Worm (Caenorhabditis elegans) whole organism, L1 larva: ENCODE data around the gene ptr-20.
A peak's percentile ranks its signal among the peaks of the same experiment; 100 is the strongest.

Experiments
- C04F5.9 ChIP-seq: sonication (generic microtip); optimal IDR thresholded peaks from 2 replicates; lab custom pipeline; 2016; ENCODE audit warnings: missing genetic modification characterization, missing compliant biosample characterization
- aha-1 ChIP-seq: fragments of 150-350 bp; optimal IDR thresholded peaks from 2 replicates; lab custom pipeline; 2014; ENCODE audit warnings: missing biosample characterization, missing genetic modification characterization
- blmp-1 ChIP-seq: fragments of 150-350 bp; optimal IDR thresholded peaks from 2 replicates; lab custom pipeline; 2014; ENCODE audit warnings: missing biosample characterization, missing genetic modification characterization
- ceh-63 ChIP-seq: fragments of 200-800 bp; sonication (Bioruptor generic); optimal IDR thresholded peaks from 2 replicates; lab custom pipeline; 2018; ENCODE audit warnings: mild to moderate bottlenecking, missing genetic modification characterization, missing compliant biosample characterization
- ceh-88 ChIP-seq: fragments of 200-800 bp; sonication (Bioruptor generic); IDR thresholded peaks from 2 replicates; pipeline ENCODE4 v1.3.6; 2022; ENCODE audit warnings: missing genetic modification characterization, missing compliant biosample characterization
- dsc-1 ChIP-seq: sonication (generic microtip); optimal IDR thresholded peaks from 2 replicates; lab custom pipeline; 2016; ENCODE audit warnings: mild to moderate bottlenecking, missing genetic modification characterization, missing compliant biosample characterization
- efl-1 ChIP-seq, 4 experiments: fragments of 150-350 bp; optimal IDR thresholded peaks in 3 of 4; peaks in 1 of 4; 1 replicate in 1 of 4; 2 replicates in 3 of 4; lab custom pipeline; 2014; ENCODE audit warnings: missing biosample characterization in 2 of 4, missing genetic modification characterization in 2 of 4, missing genetic modification reagents in 2 of 4
- egl-27 ChIP-seq, 2 experiments: fragments of 150-350 bp in 1 of 2; sonication (generic microtip); optimal IDR thresholded peaks; 3 replicates each; lab custom pipeline; 2017 to 2018; ENCODE audit warnings: missing biosample characterization in 2 of 2, missing genetic modification characterization in 2 of 2, missing genetic modification reagents in 2 of 2
- elt-2 ChIP-seq: sonication (generic microtip); optimal IDR thresholded peaks from 2 replicates; lab custom pipeline; 2016; ENCODE audit warnings: missing genetic modification characterization, mild to moderate bottlenecking, inconsistent platforms, missing compliant biosample characterization, missing genetic modification reagents
- elt-3 ChIP-seq, 6 experiments: fragments of 150-350 bp in 1 of 6; sonication (generic microtip); optimal IDR thresholded peaks; 2 replicates each; lab custom pipeline; 2017 to 2018; ENCODE audit warnings: missing biosample characterization in 6 of 6, missing genetic modification characterization in 6 of 6, inconsistent platforms in 1 of 6
- fkh-10 ChIP-seq: sonication (generic microtip); optimal IDR thresholded peaks from 2 replicates; lab custom pipeline; 2017; ENCODE audit warnings: missing biosample characterization, missing genetic modification reagents, missing genetic modification characterization
- fkh-4 ChIP-seq: sonication (generic microtip); optimal IDR thresholded peaks from 2 replicates; lab custom pipeline; 2016; ENCODE audit warnings: missing compliant biosample characterization, missing genetic modification characterization, borderline replicate concordance
- fkh-8 ChIP-seq: sonication (generic microtip); optimal IDR thresholded peaks from 2 replicates; lab custom pipeline; 2016; ENCODE audit warnings: mild to moderate bottlenecking, missing genetic modification characterization, missing compliant biosample characterization
- hlh-4 ChIP-seq: sonication (generic microtip); optimal IDR thresholded peaks from 2 replicates; lab custom pipeline; 2016; ENCODE audit warnings: mild to moderate bottlenecking, missing genetic modification characterization, missing compliant biosample characterization
- isw-1 ChIP-seq: fragments of 200-800 bp; sonication (Bioruptor generic); IDR thresholded peaks from 2 replicates; pipeline ENCODE4 v1.3.6; 2022; ENCODE audit warnings: missing genetic modification characterization, missing compliant biosample characterization
- jun-1 ChIP-seq: fragments of 150-350 bp; optimal IDR thresholded peaks from 2 replicates; lab custom pipeline; 2014; ENCODE audit warnings: missing biosample characterization, missing genetic modification reagents, missing genetic modification characterization
- lin-14 ChIP-seq: fragments of 200-800 bp; sonication (Bioruptor generic); optimal IDR thresholded peaks from 2 replicates; lab custom pipeline; 2018; ENCODE audit warnings: mild to moderate bottlenecking, missing genetic modification characterization, moderate library complexity, missing compliant biosample characterization
- lin-15B ChIP-seq: fragments of 150-350 bp; sonication (generic microtip); optimal IDR thresholded peaks from 3 replicates; lab custom pipeline; 2014; ENCODE audit warnings: missing biosample characterization, missing genetic modification characterization
- lin-35 ChIP-seq, 2 experiments: fragments of 150-350 bp; optimal IDR thresholded peaks; 2 replicates each; lab custom pipeline; 2014; ENCODE audit warnings: missing biosample characterization in 2 of 2, missing genetic modification characterization in 2 of 2, missing genetic modification reagents in 2 of 2
- lir-3 ChIP-seq: sonication (generic microtip); optimal IDR thresholded peaks from 2 replicates; lab custom pipeline; 2016; ENCODE audit warnings: mild to moderate bottlenecking, missing genetic modification characterization, moderate library complexity, missing compliant biosample characterization; ENCODE audit not compliant: poor library complexity
- lsy-2 ChIP-seq, 2 experiments: fragments of 150-350 bp; optimal IDR thresholded peaks; 2 replicates each; lab custom pipeline; 2014; ENCODE audit warnings: missing biosample characterization in 2 of 2, missing genetic modification characterization in 2 of 2
- mdl-1 ChIP-seq, 2 experiments: fragments of 150-350 bp; optimal IDR thresholded peaks; 2 replicates each; lab custom pipeline; 2014 to 2017; ENCODE audit warnings: missing biosample characterization in 2 of 2, missing genetic modification characterization in 2 of 2, inconsistent platforms in 1 of 2
- mef-2 ChIP-seq: fragments of 150-350 bp; optimal IDR thresholded peaks from 2 replicates; lab custom pipeline; 2014; ENCODE audit warnings: missing biosample characterization, missing genetic modification characterization
- mep-1 ChIP-seq: fragments of 150-350 bp; optimal IDR thresholded peaks from 2 replicates; lab custom pipeline; 2014; ENCODE audit warnings: missing biosample characterization, missing genetic modification characterization
- nhr-20 ChIP-seq: sonication (generic microtip); optimal IDR thresholded peaks from 2 replicates; lab custom pipeline; 2016; ENCODE audit warnings: mild to moderate bottlenecking, missing genetic modification characterization, missing compliant biosample characterization
- nhr-237 ChIP-seq: fragments of 150-350 bp; optimal IDR thresholded peaks from 2 replicates; lab custom pipeline; 2014; ENCODE audit warnings: missing biosample characterization, missing genetic modification characterization
- nhr-47 ChIP-seq: sonication (generic microtip); optimal IDR thresholded peaks from 2 replicates; lab custom pipeline; 2016; ENCODE audit warnings: mild to moderate bottlenecking, missing genetic modification characterization, moderate library complexity, missing compliant biosample characterization
- nhr-76 ChIP-seq: sonication (generic microtip); optimal IDR thresholded peaks from 2 replicates; lab custom pipeline; 2017; ENCODE audit warnings: missing biosample characterization, missing genetic modification characterization
- pqm-1 ChIP-seq: sonication (generic microtip); optimal IDR thresholded peaks from 3 replicates; lab custom pipeline; 2017; ENCODE audit warnings: missing biosample characterization, missing genetic modification characterization
- skn-1 ChIP-seq: fragments of 150-350 bp; optimal IDR thresholded peaks from 2 replicates; lab custom pipeline; 2014; ENCODE audit warnings: missing biosample characterization, missing genetic modification characterization
- snu-23 ChIP-seq: sonication (generic microtip); optimal IDR thresholded peaks from 2 replicates; lab custom pipeline; 2016; ENCODE audit warnings: missing genetic modification characterization, missing compliant biosample characterization
- sox-4 ChIP-seq: sonication (generic microtip); optimal IDR thresholded peaks from 2 replicates; lab custom pipeline; 2016; ENCODE audit warnings: missing genetic modification characterization, missing compliant biosample characterization
- sptf-1 ChIP-seq: fragments of 150-350 bp; optimal IDR thresholded peaks from 2 replicates; lab custom pipeline; 2014; ENCODE audit warnings: missing biosample characterization, missing genetic modification characterization
- unc-86 ChIP-seq: sonication (generic microtip); optimal IDR thresholded peaks from 2 replicates; lab custom pipeline; 2016; ENCODE audit warnings: missing genetic modification characterization, missing compliant biosample characterization
- vab-15 ChIP-seq: sonication (generic microtip); optimal IDR thresholded peaks from 2 replicates; lab custom pipeline; 2017; ENCODE audit warnings: missing genotype, mild to moderate bottlenecking, missing genetic modification characterization, missing compliant biosample characterization
- ztf-4 ChIP-seq: fragments of 150-350 bp; optimal IDR thresholded peaks from 2 replicates; lab custom pipeline; 2014; ENCODE audit warnings: missing biosample characterization, missing genetic modification characterization

ptr-20 gene

DNA sequence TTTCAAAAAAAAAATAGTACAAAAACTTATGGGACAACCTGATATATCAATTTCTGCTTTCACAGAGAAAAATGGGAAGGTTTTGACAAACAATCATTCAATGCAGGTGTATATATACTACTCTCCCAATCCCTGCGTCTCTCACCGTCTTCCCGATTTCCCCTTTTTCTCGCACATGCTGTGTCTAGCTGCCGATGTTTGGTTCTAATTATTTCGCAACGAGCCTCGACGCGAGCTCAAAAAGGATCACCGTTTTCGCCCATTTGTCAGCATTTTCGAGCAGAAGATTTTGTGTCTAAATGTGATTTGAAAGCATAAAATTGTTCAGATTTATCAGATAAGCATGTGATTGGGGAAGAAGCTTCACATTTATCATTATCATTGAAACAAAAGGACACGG lies 15.2 kb downstream of the ptr-20 start (continued):
- TF ChIP-seq sptf-1 (tag; lab: Kevin White, UChicago) (no peak), sox-4 (tag; lab: Kevin White, UChicago) (no peak), pqm-1 (tag; lab: Kevin White, UChicago) (no peak), isw-1 (no peak), mep-1 (tag; lab: Kevin White, UChicago) (no peak), mdl-1 (tag; optimal IDR thresholded peaks at IDR 0.05; lab: Kevin White, UChicago) (peak in 1 of 2 experiments; percentile 35), snu-23 (GFP tag; lab: Kevin White, UChicago) (peak; percentile 40), efl-1 (optimal IDR thresholded peaks at IDR 0.05; lab: Kevin White, UChicago) (peak; percentile 34 to 54), efl-1 (GFP tag; optimal IDR thresholded peaks at IDR 0.05 in 1 of 2; lab: Kevin White, UChicago) (peak; percentile 30 to 92), ceh-63 (GFP tag; lab: Kevin White, UChicago) (no peak), fkh-4 (tag; lab: Kevin White, UChicago) (no peak), blmp-1 (tag; lab: Kevin White, UChicago) (peak; percentile 27), elt-2 (tag; lab: Kevin White, UChicago) (no peak), ztf-4 (tag; lab: Kevin White, UChicago) (no peak), nhr-47 (tag; lab: Kevin White, UChicago) (peak; percentile 30), unc-86 (tag; lab: Kevin White, UChicago) (no peak), hlh-4 (no peak), aha-1 (tag; lab: Kevin White, UChicago) (no peak), lin-14 (GFP tag; lab: Kevin White, UChicago) (peak; percentile 57), nhr-237 (tag; lab: Kevin White, UChicago) (peak; percentile 23), egl-27 (tag; optimal IDR thresholded peaks at IDR 0.05; lab: Kevin White, UChicago) (no peak), nhr-76 (tag; lab: Kevin White, UChicago) (no peak), dsc-1 (tag; lab: Kevin White, UChicago) (peak; percentile 25), C04F5.9 (tag; lab: Kevin White, UChicago) (no peak), skn-1 (tag; lab: Kevin White, UChicago) (peak; percentile 98)

DNA sequence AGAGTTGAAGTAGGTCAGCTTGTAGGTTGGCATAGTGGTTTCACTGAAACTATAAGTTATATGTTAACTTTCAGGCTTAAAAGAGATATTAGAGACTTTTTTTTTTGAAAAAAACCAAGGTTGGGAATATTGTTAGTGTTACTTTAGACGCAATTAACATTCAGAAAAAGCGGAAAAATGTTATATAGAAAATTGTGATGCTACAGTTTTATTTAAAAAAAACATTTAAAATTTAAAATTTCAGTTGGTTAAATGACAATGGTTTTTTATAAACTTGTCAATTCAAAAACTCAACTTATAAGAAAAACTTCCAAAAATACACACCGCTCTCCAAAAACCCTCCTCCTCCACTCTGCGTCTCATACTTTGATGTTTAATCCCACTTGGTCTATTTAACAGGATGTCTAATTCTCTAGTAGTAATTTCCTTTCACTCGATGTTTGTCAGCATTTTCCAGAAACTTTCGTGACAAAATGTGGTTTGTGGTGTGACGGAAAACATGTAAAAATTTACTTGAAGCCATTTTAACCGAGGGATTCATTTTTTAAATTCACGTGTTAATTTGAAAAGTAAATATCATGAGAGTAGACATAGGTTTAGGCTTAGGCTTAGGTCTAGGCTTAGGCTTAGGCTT lies 17.1 kb downstream of the ptr-20 start, which contains the start of gene gst-31:
Gene gst-31, minus strand, starts transcription at position 51 of the 634 bp plus-strand sequence.
- TF ChIP-seq ceh-88 (no peak), blmp-1 (tag; lab: Kevin White, UChicago) (peak; percentile 50), fkh-8 (tag; lab: Kevin White, UChicago) (peak; percentile 81), fkh-10 (GFP tag; lab: Kevin White, UChicago) (no peak), snu-23 (GFP tag; lab: Kevin White, UChicago) (peak; percentile 28), lin-14 (GFP tag; lab: Kevin White, UChicago) (peak; percentile 61), mep-1 (tag; lab: Kevin White, UChicago) (no peak), skn-1 (tag; lab: Kevin White, UChicago) (peak; percentile 88), vab-15 (tag; lab: Kevin White, UChicago) (no peak), mef-2 (tag; lab: Kevin White, UChicago) (no peak), lsy-2 (tag; optimal IDR thresholded peaks at IDR 0.05; lab: Kevin White, UChicago) (peak in 1 of 2 experiments; percentile 16)

DNA sequence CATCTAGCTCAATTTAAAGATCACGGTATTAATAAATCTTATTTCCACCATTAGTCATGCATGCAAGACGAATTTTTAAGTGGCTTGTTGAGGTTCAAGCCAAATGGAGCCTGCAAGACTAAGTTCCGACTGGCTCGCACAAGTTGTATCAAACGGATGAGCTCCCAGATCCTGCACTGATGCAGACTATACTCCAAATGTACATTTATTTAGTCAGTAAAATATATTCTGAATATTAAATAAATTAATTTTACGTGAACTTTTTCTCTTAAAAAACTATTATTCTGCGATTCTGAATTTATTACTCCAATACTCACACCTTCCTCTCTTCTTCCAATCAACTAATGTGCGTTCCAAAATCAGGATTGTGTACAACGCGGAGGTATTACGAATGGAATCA lies 17.7 kb downstream of the ptr-20 start, which contains the start of gene Y53F4B.36:
Gene Y53F4B.36, plus strand, starts transcription at position 301 of the 400 bp plus-strand sequence.
- TF ChIP-seq lir-3 (tag; lab: Kevin White, UChicago) (no peak), lin-35 (GFP tag; optimal IDR thresholded peaks at IDR 0.05; lab: Kevin White, UChicago) (no peak), skn-1 (tag; lab: Kevin White, UChicago) (no peak), blmp-1 (tag; lab: Kevin White, UChicago) (no peak), lin-14 (GFP tag; lab: Kevin White, UChicago) (no peak), nhr-20 (tag; lab: Kevin White, UChicago) (no peak), fkh-8 (tag; lab: Kevin White, UChicago) (no peak), unc-86 (tag; lab: Kevin White, UChicago) (no peak), lin-15B (no peak), jun-1 (tag; lab: Kevin White, UChicago) (no peak), elt-3 (tag; optimal IDR thresholded peaks at IDR 0.05; lab: Kevin White, UChicago) (no peak), ceh-88 (no peak)
